Worm (Caenorhabditis elegans): ENCODE results near the gene F59A6.12.

DNA sequence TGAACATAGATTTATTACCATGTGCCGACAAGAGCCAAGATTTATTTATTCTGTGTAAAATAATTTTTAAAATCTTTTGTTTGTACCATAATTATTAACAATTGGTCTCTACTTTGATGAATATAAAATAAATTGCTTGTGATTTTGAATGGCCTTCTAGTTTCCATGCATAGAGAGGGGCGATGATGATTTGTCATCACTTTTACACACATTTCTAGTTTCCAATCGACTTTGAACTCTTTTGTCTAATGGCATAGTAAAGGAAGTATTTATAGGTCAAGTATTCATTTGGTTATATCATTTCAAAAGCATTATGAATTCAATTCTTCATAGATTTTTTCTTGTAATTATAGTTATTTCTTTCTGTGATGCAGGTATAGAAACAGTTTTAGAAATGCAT is 8.2 kb downstream of the F59A6.12 start, which contains the start of gene F59A6.10:
- no peak for TF ChIP-seq unc-62 (GFP tag; optimal IDR thresholded peaks at IDR 0.05)
- no peak for TF ChIP-seq mab-9 (GFP tag; IDR thresholded peaks at IDR 0.05)
- TF ChIP-seq nhr-28 (tag; optimal IDR thresholded peaks at IDR 0.05) = no peak
- no peak for TF ChIP-seq tlp-1 (tag; optimal IDR thresholded peaks at IDR 0.05)
- TF ChIP-seq alr-1 (tag; optimal IDR thresholded peaks at IDR 0.05; ENCODE audit: borderline replicate concordance) = no peak
- no peak for TF ChIP-seq ztf-11 (tag; optimal IDR thresholded peaks at IDR 0.05)
- TF ChIP-seq nhr-77 (tag; optimal IDR thresholded peaks at IDR 0.05) = no peak
- no peak for TF ChIP-seq ztf-4 (tag; optimal IDR thresholded peaks at IDR 0.05)
- TF ChIP-seq mdl-1 (tag; optimal IDR thresholded peaks at IDR 0.05) = no peak
- no peak for TF ChIP-seq snpc-4 (tag; optimal IDR thresholded peaks at IDR 0.05)
- no peak for TF ChIP-seq unc-130 (tag; optimal IDR thresholded peaks at IDR 0.05)
- TF ChIP-seq efl-1 (optimal IDR thresholded peaks at IDR 0.05) = no peak
- no peak for TF ChIP-seq efl-1 (GFP tag; optimal IDR thresholded peaks at IDR 0.05 in 1 of 2)
- no peak for TF ChIP-seq nhr-237 (tag; optimal IDR thresholded peaks at IDR 0.05)

All from whole organism, L1 larva.